Worm (Caenorhabditis elegans): ENCODE results near the gene Y70C5A.3.

DNA sequence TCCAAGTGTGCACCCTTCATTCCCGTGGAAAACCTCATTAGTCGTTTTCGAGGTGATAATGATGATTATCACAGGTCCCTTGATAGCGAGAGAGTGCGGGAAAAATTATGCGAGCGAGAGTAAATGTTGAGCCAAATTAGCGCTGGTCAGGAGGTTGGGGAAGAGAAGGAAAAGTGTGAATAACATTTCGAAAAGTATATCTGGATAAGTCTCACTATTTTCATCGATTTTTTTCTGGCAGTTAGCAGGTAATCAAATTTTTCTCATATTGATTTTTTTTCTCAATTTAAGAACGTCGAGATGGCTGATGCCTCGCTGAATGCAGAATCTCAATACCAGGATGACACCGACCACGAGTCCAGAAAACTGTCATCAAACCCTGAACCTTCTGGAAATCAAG lies 8.3 kb upstream of the Y70C5A.3 start, which contains the start of gene W06G6.2:
- no peak for TF ChIP-seq ama-1 (optimal IDR thresholded peaks at IDR 0.05)
- TF ChIP-seq tbx-37 (GFP tag; conservative IDR thresholded peaks at IDR 0.05) = no peak
- no peak for TF ChIP-seq ceh-36 (tag; optimal IDR thresholded peaks at IDR 0.05)
- TF ChIP-seq hmg-4 (GFP tag; optimal IDR thresholded peaks at IDR 0.05) = no peak
- no peak for TF ChIP-seq scrt-1 (GFP tag; IDR thresholded peaks at IDR 0.05)
- no peak for TF ChIP-seq hmbx-1 (tag; optimal IDR thresholded peaks at IDR 0.05)
- no peak for TF ChIP-seq aly-1 (tag; optimal IDR thresholded peaks at IDR 0.05)
- no peak for TF ChIP-seq pes-1 (GFP tag; IDR thresholded peaks at IDR 0.05)
- no peak for TF ChIP-seq B0310.2 (tag; optimal IDR thresholded peaks at IDR 0.05)
- TF ChIP-seq ets-7 (tag; optimal IDR thresholded peaks at IDR 0.05) = no peak

Measured in whole organism, early embryonic.